Fruit fly (Drosophila melanogaster): ENCODE results near the gene Ugt302K1.
A peak's percentile ranks its signal among the peaks of the same experiment; 100 is the strongest.

DNA sequence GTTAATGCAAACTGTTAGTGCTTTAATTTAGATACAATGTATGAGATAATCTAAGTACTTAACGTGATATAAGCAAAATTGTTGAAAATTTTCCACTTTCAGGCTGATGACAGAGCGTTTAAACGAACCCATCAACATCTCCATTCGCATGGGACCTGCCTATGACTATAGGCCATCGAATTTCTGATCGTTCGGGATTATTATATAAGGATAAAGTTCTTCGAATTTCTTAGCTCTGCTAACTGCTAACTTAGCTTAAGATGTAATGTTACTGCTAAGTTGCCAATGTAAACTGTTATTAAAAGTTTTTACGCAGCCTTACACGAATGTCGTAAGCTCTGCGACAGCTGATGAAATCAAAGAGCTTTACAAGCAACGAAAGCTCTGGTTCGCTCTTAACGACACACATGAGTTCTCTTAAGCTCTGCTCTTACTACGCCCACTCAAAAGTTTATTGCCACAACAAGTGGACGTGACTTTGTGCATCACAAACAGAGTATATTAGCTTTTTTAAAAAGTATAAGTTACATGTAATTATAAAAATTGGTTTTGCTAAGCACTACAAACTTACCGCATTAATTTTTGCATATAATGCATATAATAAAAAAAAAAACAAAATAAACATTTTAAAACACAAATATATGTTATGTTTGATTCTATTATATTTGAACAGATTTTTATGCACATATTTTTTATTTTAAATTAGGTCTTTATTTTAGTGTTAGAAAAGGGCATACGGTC lies 43.2 kb upstream of the Ugt302K1 start:
- TF ChIP-seq gl (tag; optimal IDR thresholded peaks at IDR 0.05), result peak; percentile 89
- TF ChIP-seq CG32121 (GFP tag; IDR thresholded peaks at IDR 0.05), result peak; percentile 99
- TF ChIP-seq CG17806 (tag; optimal IDR thresholded peaks at IDR 0.05), result peak; percentile 98
- peak; percentile 97 for TF ChIP-seq CG10348 (GFP tag; IDR thresholded peaks at IDR 0.05)
- peak; percentile 96 for TF ChIP-seq CG34367 (tag; optimal IDR thresholded peaks at IDR 0.05)
- TF ChIP-seq D1 (tag; optimal IDR thresholded peaks at IDR 0.05), result peak; percentile 99
- peak; percentile 86 for TF ChIP-seq CG13204 (GFP tag; optimal IDR thresholded peaks at IDR 0.05)
- TF ChIP-seq CG12605 (GFP tag; IDR thresholded peaks at IDR 0.05), result peak; percentile 94

Data from whole organism, pupa.